Fruit fly (Drosophila melanogaster): ENCODE data around the gene Ucp4C.

DNA sequence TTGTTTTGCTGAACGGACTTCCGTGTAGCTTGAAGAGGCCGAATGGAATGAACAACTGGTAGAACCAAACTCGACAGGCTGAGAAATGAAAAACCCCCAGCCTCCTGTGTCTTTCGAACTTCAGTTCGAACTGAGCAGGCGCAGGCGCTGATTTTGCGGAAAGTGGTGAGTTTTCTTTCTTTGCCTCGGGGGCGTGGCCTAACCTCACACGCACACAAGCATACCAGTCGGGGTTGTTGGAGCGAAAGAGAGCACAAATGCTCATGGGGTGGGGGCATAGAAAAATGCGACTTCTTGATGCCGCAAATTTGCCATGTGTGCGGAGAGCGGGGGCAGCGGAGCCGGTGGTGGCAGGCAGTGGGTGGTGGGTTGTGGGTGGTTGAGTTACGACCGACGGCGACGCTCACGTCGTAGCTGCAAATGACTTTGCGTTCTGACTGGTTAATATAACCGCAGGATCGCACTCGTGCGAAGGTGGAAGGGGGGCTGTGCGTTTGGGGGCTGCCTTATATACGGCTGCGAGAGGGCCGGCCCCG is 44.7 kb upstream of the Ucp4C start, which contains the start of gene CG9016:
- TF ChIP-seq Fer1 (GFP tag; optimal IDR thresholded peaks at IDR 0.05) (no peak), CG8388 (GFP tag; optimal IDR thresholded peaks at IDR 0.05) (no peak), Dref (GFP tag; IDR thresholded peaks at IDR 0.05) (no peak), CG7928 (GFP tag; optimal IDR thresholded peaks at IDR 0.05) (no peak), scrt (GFP tag; optimal IDR thresholded peaks at IDR 0.05) (no peak), cg (GFP tag; optimal IDR thresholded peaks at IDR 0.05) (peak; percentile 73), CG4707 (GFP tag; optimal IDR thresholded peaks at IDR 0.05) (no peak), CG12299 (tag; optimal IDR thresholded peaks at IDR 0.05) (no peak), CG10321 (GFP tag; IDR thresholded peaks at IDR 0.05) (no peak; the same call in 1 of the 2 replicates), Gsc (GFP tag; IDR thresholded peaks at IDR 0.05) (no peak), CG11247 (GFP tag; IDR thresholded peaks at IDR 0.05) (no peak)
